Fruit fly (Drosophila melanogaster) whole organism, embryonic: ENCODE data around the gene CG34269.

Experiments used
- Asciz ChIP-seq: fragments of 200-800 bp; sonication (Bioruptor generic); optimal IDR thresholded peaks from 2 replicates; lab custom pipeline; 2017; ENCODE audit warnings: missing biosample characterization, mild to moderate bottlenecking, missing genetic modification characterization, missing genetic modification reagents
- CG11093 ChIP-seq: fragments of 200-800 bp; sonication (Bioruptor generic); IDR thresholded peaks from 3 replicates; pipeline ENCODE4 v1.3.6; 2022; ENCODE audit warnings: missing biosample characterization, missing genetic modification characterization
- CG15479 ChIP-seq: fragments of 200-800 bp; sonication (Bioruptor generic); optimal IDR thresholded peaks from 3 replicates; lab custom pipeline; 2019; ENCODE audit warnings: missing biosample characterization, mild to moderate bottlenecking, missing genetic modification characterization, moderate library complexity
- CG5245 ChIP-seq: fragments of 200-800 bp; sonication (Bioruptor generic); optimal IDR thresholded peaks from 3 replicates; lab custom pipeline; 2016; ENCODE audit warnings: missing biosample characterization, missing genetic modification characterization
- Dad ChIP-seq: fragments of 200-800 bp; sonication (Bioruptor generic); optimal IDR thresholded peaks from 3 replicates; lab custom pipeline; 2016; ENCODE audit warnings: missing biosample characterization, missing genetic modification characterization
- Hr3 ChIP-seq: fragments of 200-800 bp; sonication (Bioruptor generic); optimal IDR thresholded peaks from 3 replicates; lab custom pipeline; 2016; ENCODE audit warnings: missing biosample characterization, missing genetic modification characterization
- Lpt ChIP-seq: fragments of >200 bp; optimal IDR thresholded peaks from 2 replicates; lab custom pipeline; 2018; ENCODE audit warnings: missing biosample characterization, missing genetic modification characterization
- Med ChIP-seq: fragments of 200-800 bp; sonication (Bioruptor generic); peaks from one replicate; lab custom pipeline; 2016; ENCODE audit warnings: missing biosample characterization, missing genetic modification characterization, mild to moderate bottlenecking, inconsistent platforms, moderate library complexity
- Sox100B ChIP-seq: fragments of 200-800 bp; sonication (Bioruptor generic); optimal IDR thresholded peaks from 3 replicates; lab custom pipeline; 2018; ENCODE audit warnings: missing biosample characterization, mild to moderate bottlenecking, missing genetic modification characterization
- ewg ChIP-seq: fragments of 200-800 bp; sonication (Bioruptor generic); optimal IDR thresholded peaks from 3 replicates; lab custom pipeline; 2017; ENCODE audit warnings: mild to moderate bottlenecking, missing biosample characterization, missing genetic modification reagents, missing genetic modification characterization
- h ChIP-seq: fragments of >200 bp; optimal IDR thresholded peaks from 2 replicates; lab custom pipeline; 2017
- klu ChIP-seq: fragments of 200-800 bp; sonication (Bioruptor generic); IDR thresholded peaks from 2 replicates; pipeline ENCODE4 v1.3.6; 2022; ENCODE audit warnings: missing biosample characterization, missing genetic modification characterization
- org-1 ChIP-seq: fragments of 200-800 bp; sonication (Bioruptor generic); optimal IDR thresholded peaks from 2 replicates; lab custom pipeline; 2017; ENCODE audit warnings: missing biosample characterization, missing genetic modification characterization
- pum ChIP-seq: fragments of 200-800 bp; sonication (Bioruptor generic); optimal IDR thresholded peaks from 2 replicates; lab custom pipeline; 2016; ENCODE audit warnings: missing biosample characterization, missing genetic modification characterization
- salm ChIP-seq: fragments of 200-800 bp; sonication (Bioruptor generic); optimal IDR thresholded peaks from 2 replicates; lab custom pipeline; 2018; ENCODE audit warnings: missing biosample characterization, mild to moderate bottlenecking, missing genetic modification characterization
- sisA ChIP-seq: fragments of 200-800 bp; sonication (Bioruptor generic); IDR thresholded peaks from 2 replicates; pipeline ENCODE4 v1.3.6; 2022; ENCODE audit warnings: missing biosample characterization, missing genetic modification characterization

The CG34269 gene

DNA sequence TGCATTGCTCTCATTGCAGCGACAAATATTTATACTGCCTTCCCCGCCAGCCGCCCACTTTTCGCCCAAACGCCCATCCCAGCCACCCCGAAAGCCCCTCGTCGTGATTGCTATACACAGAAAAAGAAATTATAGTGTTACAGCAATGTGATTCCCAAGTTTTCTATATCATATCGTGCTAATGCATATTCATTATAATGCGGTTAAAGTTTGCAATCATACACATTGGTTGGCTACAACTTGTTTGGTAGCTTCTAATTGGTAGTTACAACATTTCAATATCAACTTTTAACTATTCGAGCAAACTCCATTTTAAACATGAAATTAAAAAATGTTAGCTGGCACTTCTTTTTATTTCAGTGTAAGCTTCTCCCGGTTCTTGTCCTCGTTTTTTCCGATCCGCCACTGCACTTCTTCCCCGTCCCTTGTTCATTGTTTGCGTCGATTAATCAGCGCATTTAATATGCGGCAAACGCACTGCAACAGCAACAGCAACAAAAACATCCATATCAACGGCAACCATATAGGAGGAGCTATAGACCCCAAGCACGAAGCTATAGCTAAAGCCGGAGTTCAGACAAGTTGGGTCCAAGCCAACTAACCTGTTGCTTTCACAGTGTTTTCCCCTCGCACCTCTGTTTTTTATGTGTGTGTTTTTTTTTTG is 38.0 kb downstream of the CG34269 start (continued):
- TF ChIP-seq salm (tag; lab: Kevin White, UChicago) = no peak
- peak; percentile 46 for TF ChIP-seq Asciz (GFP tag; lab: Kevin White, UChicago)
- TF ChIP-seq Dad (GFP tag; lab: Kevin White, UChicago) = no peak
- TF ChIP-seq Hr3 (GFP tag; lab: Kevin White, UChicago) = peak; percentile 19
- no peak for TF ChIP-seq Sox100B (GFP tag; lab: Kevin White, UChicago)
- peak; percentile 30; the same call in 1 of the 2 replicates for TF ChIP-seq sisA (GFP tag; lab: Robert Waterston, UW)
- TF ChIP-seq CG11093 (GFP tag; lab: Robert Waterston, UW) = peak; percentile 45; the same call in 1 of the 3 replicates
- TF ChIP-seq org-1 = no peak
- TF ChIP-seq pum = no peak
- TF ChIP-seq ewg = peak; percentile 15
- TF ChIP-seq CG15479 (GFP tag; lab: Kevin White, UChicago) = no peak

DNA sequence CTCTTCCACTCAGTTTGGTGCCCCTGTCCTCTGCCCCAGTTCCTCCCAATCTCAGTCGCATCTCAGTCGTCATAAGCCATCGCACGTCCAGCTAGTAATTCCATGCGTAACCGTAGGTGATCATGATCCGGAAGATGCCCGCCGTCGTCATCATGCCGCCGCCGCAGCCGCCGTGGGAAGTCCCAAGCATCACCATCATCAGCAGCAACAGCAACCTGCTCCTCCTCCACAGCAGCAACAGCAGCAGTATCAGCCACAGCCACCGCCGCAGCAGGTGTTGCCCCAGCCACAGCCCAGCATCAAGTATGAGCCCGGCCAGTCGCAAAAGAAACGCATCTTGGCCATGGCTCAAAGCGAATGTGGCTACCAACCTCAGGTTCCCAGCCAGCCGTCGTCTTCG is 44.8 kb downstream of the CG34269 start:
- no peak for TF ChIP-seq Lpt (GFP tag; lab: Kevin White, UChicago)
- peak; percentile 8 for TF ChIP-seq h (lab: Kevin White, UChicago)
- no peak for TF ChIP-seq CG5245 (GFP tag; lab: Kevin White, UChicago)
- TF ChIP-seq klu (GFP tag; lab: Robert Waterston, UW) = no peak
- peak; percentile 54 for TF ChIP-seq Med
